Worm (Caenorhabditis elegans): ENCODE measurements around the gene cal-5.

- TF ChIP-seq blmp-1 (tag; optimal IDR thresholded peaks at IDR 0.05; ENCODE audit: insufficient read depth) (no peak), ama-1 (optimal IDR thresholded peaks at IDR 0.05) (no peak), lin-13 (GFP tag; optimal IDR thresholded peaks at IDR 0.05) (no peak), lin-11 (tag; optimal IDR thresholded peaks at IDR 0.05) (no peak), skn-1 (tag; optimal IDR thresholded peaks at IDR 0.05) (no peak), nhr-237 (tag; optimal IDR thresholded peaks at IDR 0.05) (no peak), ceh-82 (tag; optimal IDR thresholded peaks at IDR 0.05) (no peak), nhr-10 (tag; optimal IDR thresholded peaks at IDR 0.05) (no peak), lsy-2 (tag; optimal IDR thresholded peaks at IDR 0.05) (no peak), ztf-4 (tag; optimal IDR thresholded peaks at IDR 0.05) (no peak), ZK546.5 (tag; optimal IDR thresholded peaks at IDR 0.05) (no peak), mdl-1 (tag; optimal IDR thresholded peaks at IDR 0.05) (no peak), nhr-77 (tag; optimal IDR thresholded peaks at IDR 0.05) (no peak)
Observed at ce11 chrX:5087366-5087891, 9.7 kb upstream of the cal-5 start, which contains the start of gene pnk-4.
